Fruit fly (Drosophila melanogaster) whole organism, embryonic: Measurements from ENCODE around the gene Lst8.
A peak's percentile ranks its signal among the peaks of the same experiment; 100 is the strongest.

Experiments used
- Bdp1 ChIP-seq: fragments of 200-800 bp; sonication (Bioruptor generic); optimal IDR thresholded peaks from 3 replicates; lab custom pipeline; 2016; ENCODE audit warnings: missing biosample characterization, missing genetic modification characterization
- Blimp-1 ChIP-seq: fragments of 200-800 bp; sonication (Bioruptor generic); optimal IDR thresholded peaks from 3 replicates; lab custom pipeline; 2018; ENCODE audit warnings: missing biosample characterization, missing genetic modification characterization, mild to moderate bottlenecking, moderate library complexity, missing genetic modification reagents
- CG12236 ChIP-seq: fragments of 200-800 bp; sonication (Bioruptor generic); optimal IDR thresholded peaks from 2 replicates; lab custom pipeline; 2016; ENCODE audit warnings: missing biosample characterization, missing genetic modification characterization
- CG13287 ChIP-seq: fragments of 200-800 bp; sonication (Bioruptor generic); IDR thresholded peaks from 2 replicates; pipeline ENCODE4 v1.3.6; 2022; ENCODE audit warnings: missing biosample characterization, missing genetic modification characterization; ENCODE audit not compliant: partially characterized antibody
- CG13624 ChIP-seq: fragments of 200-800 bp; sonication (Bioruptor generic); optimal IDR thresholded peaks from 2 replicates; lab custom pipeline; 2016; ENCODE audit warnings: missing biosample characterization, missing genetic modification characterization
- CG1602 ChIP-seq: fragments of 200-800 bp; sonication (Bioruptor generic); optimal IDR thresholded peaks from 3 replicates; lab custom pipeline; 2016; ENCODE audit warnings: missing biosample characterization, missing genetic modification characterization
- CG17612 ChIP-seq: fragments of 200-800 bp; sonication (Bioruptor generic); IDR thresholded peaks from 2 replicates; pipeline ENCODE4 v1.3.6; 2022; ENCODE audit warnings: missing biosample characterization, missing genetic modification characterization
- CG31388 ChIP-seq: fragments of 200-800 bp; sonication (Bioruptor generic); optimal IDR thresholded peaks from 2 replicates; lab custom pipeline; 2016; ENCODE audit warnings: missing biosample characterization, missing genetic modification characterization
- CG32767 ChIP-seq: fragments of 200-800 bp; sonication (Bioruptor generic); IDR thresholded peaks from 2 replicates; pipeline ENCODE4 v1.3.6; 2022; ENCODE audit warnings: missing biosample characterization, missing genetic modification characterization
- CG3726 ChIP-seq: fragments of 200-800 bp; sonication (Bioruptor generic); IDR thresholded peaks from 3 replicates; pipeline ENCODE4, ENCODE4 v1.3.6; 2022; ENCODE audit warnings: missing biosample characterization, missing genetic modification characterization
- CG3847 ChIP-seq: fragments of 200-800 bp; sonication (Bioruptor generic); IDR thresholded peaks from 2 replicates; pipeline ENCODE4 v1.3.6; 2022; ENCODE audit warnings: missing biosample characterization, missing genetic modification characterization
- CG42726 ChIP-seq: fragments of 200-800 bp; sonication (Bioruptor generic); IDR thresholded peaks from 2 replicates; pipeline ENCODE4 v1.3.6; 2022; ENCODE audit warnings: missing biosample characterization, missing genetic modification characterization; ENCODE audit not compliant: partially characterized antibody
- CG4360 ChIP-seq: fragments of 200-800 bp; sonication (Bioruptor generic); IDR thresholded peaks from 2 replicates; pipeline ENCODE4 v1.3.6; 2022; ENCODE audit warnings: missing biosample characterization, missing genetic modification characterization
- CG4820 ChIP-seq: fragments of 200-800 bp; sonication (Bioruptor generic); optimal IDR thresholded peaks from 3 replicates; lab custom pipeline; 2016; ENCODE audit warnings: missing biosample characterization, missing genetic modification characterization
- CG6791 ChIP-seq: fragments of 200-800 bp; sonication (Bioruptor generic); IDR thresholded peaks from 3 replicates; pipeline ENCODE4 v1.3.6; 2022; ENCODE audit warnings: missing biosample characterization, missing genetic modification characterization; ENCODE audit not compliant: partially characterized antibody
- CG7839 ChIP-seq: fragments of 200-800 bp; sonication (Bioruptor generic); optimal IDR thresholded peaks from 3 replicates; lab custom pipeline; 2018; ENCODE audit warnings: missing biosample characterization, mild to moderate bottlenecking, missing genetic modification characterization, moderate library complexity
- CG8089 ChIP-seq: fragments of 200-800 bp; sonication (Bioruptor generic); optimal IDR thresholded peaks from 3 replicates; lab custom pipeline; 2016; ENCODE audit warnings: missing biosample characterization, missing genetic modification characterization
- CG8281 ChIP-seq: fragments of 200-800 bp; sonication (Bioruptor generic); optimal IDR thresholded peaks from 2 replicates; lab custom pipeline; 2018; ENCODE audit warnings: missing biosample characterization, mild to moderate bottlenecking, missing genetic modification characterization, moderate library complexity
- Camta ChIP-seq: fragments of 200-800 bp; sonication (Bioruptor generic); optimal IDR thresholded peaks from 2 replicates; lab custom pipeline; 2016; ENCODE audit warnings: missing biosample characterization, missing genetic modification characterization
- Dek ChIP-seq: fragments of 200-800 bp; sonication (Bioruptor generic); optimal IDR thresholded peaks from 3 replicates; lab custom pipeline; 2019; ENCODE audit warnings: missing biosample characterization, mild to moderate bottlenecking, missing genetic modification characterization, moderate library complexity
- Fer2 ChIP-seq: fragments of 200-800 bp; sonication (Bioruptor generic); optimal IDR thresholded peaks from 2 replicates; lab custom pipeline; 2018; ENCODE audit warnings: missing biosample characterization, mild to moderate bottlenecking, missing genetic modification characterization, moderate library complexity
- Lpt ChIP-seq: fragments of >200 bp; optimal IDR thresholded peaks from 2 replicates; lab custom pipeline; 2018; ENCODE audit warnings: missing biosample characterization, missing genetic modification characterization
- MBD-R2 ChIP-seq: fragments of 200-800 bp; sonication (Bioruptor generic); IDR thresholded peaks from 2 replicates; pipeline ENCODE4 v1.3.6; 2022; ENCODE audit warnings: missing biosample characterization, missing genetic modification characterization
- MESR4 ChIP-seq: fragments of 200-800 bp; sonication (Bioruptor generic); optimal IDR thresholded peaks from 2 replicates; lab custom pipeline; 2018; ENCODE audit warnings: missing biosample characterization, mild to moderate bottlenecking, missing genetic modification characterization, moderate library complexity
- Myb ChIP-seq: fragments of 200-800 bp; sonication (Bioruptor generic); optimal IDR thresholded peaks from 2 replicates; lab custom pipeline; 2016; ENCODE audit warnings: missing biosample characterization, missing genetic modification characterization
- NFAT ChIP-seq: fragments of 200-800 bp; sonication (Bioruptor generic); IDR thresholded peaks from 2 replicates; pipeline ENCODE4 v1.3.6; 2022; ENCODE audit warnings: missing biosample characterization, missing genetic modification characterization
- Poxn ChIP-seq: fragments of 200-800 bp; sonication (Bioruptor generic); IDR thresholded peaks from 2 replicates; pipeline ENCODE4 v1.3.6; 2022; ENCODE audit warnings: missing biosample characterization, missing genetic modification characterization
- Six4 ChIP-seq: fragments of 200-800 bp; sonication (Bioruptor generic); optimal IDR thresholded peaks from 2 replicates; lab custom pipeline; 2016; ENCODE audit warnings: missing biosample characterization, missing genetic modification characterization
- Stat92E ChIP-seq, 3 experiments: fragments of >200 bp in 2 of 3; fragments of 200-800 bp in 1 of 3; sonication (Bioruptor generic) in 1 of 3; optimal IDR thresholded peaks; 2 replicates each; lab custom pipeline; 2017 to 2019; ENCODE audit warnings: missing biosample characterization in 3 of 3, missing genetic modification characterization in 3 of 3, mild to moderate bottlenecking in 1 of 3, moderate library complexity in 1 of 3
- Vsx1 ChIP-seq: fragments of 200-800 bp; sonication (Bioruptor generic); optimal IDR thresholded peaks from 2 replicates; lab custom pipeline; 2017; ENCODE audit warnings: missing biosample characterization, mild to moderate bottlenecking, missing genetic modification characterization, missing genetic modification reagents
- abd-A ChIP-seq: fragments of 200-800 bp; sonication (Bioruptor generic); optimal IDR thresholded peaks from 3 replicates; lab custom pipeline; 2019; ENCODE audit warnings: missing biosample characterization, mild to moderate bottlenecking, missing genetic modification characterization, moderate library complexity
- bcd ChIP-seq: fragments of 200-800 bp; sonication (Bioruptor generic); optimal IDR thresholded peaks from 2 replicates; lab custom pipeline; 2017; ENCODE audit warnings: missing biosample characterization, mild to moderate bottlenecking, missing genetic modification characterization
- dan ChIP-seq: fragments of 200-800 bp; sonication (Bioruptor generic); IDR thresholded peaks from 2 replicates; pipeline ENCODE4 v1.3.6; 2022; ENCODE audit warnings: missing biosample characterization, missing genetic modification characterization
- dysf ChIP-seq: fragments of 200-800 bp; sonication (Bioruptor generic); IDR thresholded peaks from 3 replicates; pipeline ENCODE4 v1.3.6; 2022; ENCODE audit warnings: missing biosample characterization, missing genetic modification characterization
- exex ChIP-seq: fragments of 200-800 bp; sonication (Bioruptor generic); optimal IDR thresholded peaks from 4 replicates; lab custom pipeline; 2018; ENCODE audit warnings: missing biosample characterization, mild to moderate bottlenecking, missing genetic modification characterization, moderate library complexity
- ftz-f1 ChIP-seq: fragments of 200-800 bp; sonication (Bioruptor generic); optimal IDR thresholded peaks from 2 replicates; lab custom pipeline; 2016; ENCODE audit warnings: missing biosample characterization, missing genetic modification characterization
- gce ChIP-seq: fragments of 200-800 bp; sonication (Bioruptor generic); IDR thresholded peaks from 3 replicates; pipeline ENCODE4 v1.3.6; 2022; ENCODE audit warnings: missing biosample characterization, missing genetic modification characterization
- gro ChIP-seq: fragments of 200-800 bp; sonication (Bioruptor generic); optimal IDR thresholded peaks from 2 replicates; lab custom pipeline; 2016; ENCODE audit warnings: missing biosample characterization, missing genetic modification characterization
- gsb ChIP-seq: fragments of 200-800 bp; sonication (Bioruptor generic); IDR thresholded peaks from 2 replicates; pipeline ENCODE4 v1.3.6; 2022; ENCODE audit warnings: missing biosample characterization, missing genetic modification characterization
- gt ChIP-seq: fragments of 200-800 bp; sonication (Bioruptor generic); IDR thresholded peaks from 2 replicates; pipeline ENCODE4 v1.3.6; 2022; ENCODE audit warnings: missing biosample characterization, missing genetic modification characterization
- kay ChIP-seq: fragments of 200-800 bp; sonication (Bioruptor generic); optimal IDR thresholded peaks from 2 replicates; lab custom pipeline; 2016; ENCODE audit warnings: missing biosample characterization, missing genetic modification characterization
- kni ChIP-seq: fragments of 200-800 bp; sonication (Bioruptor generic); optimal IDR thresholded peaks from 3 replicates; lab custom pipeline; 2017; ENCODE audit warnings: mild to moderate bottlenecking, missing biosample characterization, missing genetic modification reagents, missing genetic modification characterization
- lab ChIP-seq: fragments of 200-800 bp; sonication (Bioruptor generic); optimal IDR thresholded peaks from 3 replicates; lab custom pipeline; 2017; ENCODE audit warnings: missing biosample characterization, missing genetic modification characterization, mild to moderate bottlenecking, moderate library complexity, missing genetic modification reagents
- lmd ChIP-seq: fragments of 200-800 bp; sonication (Bioruptor generic); IDR thresholded peaks from 2 replicates; pipeline ENCODE4 v1.3.6; 2022; ENCODE audit warnings: missing biosample characterization, missing genetic modification characterization
- oc ChIP-seq: fragments of 200-800 bp; sonication (Bioruptor generic); optimal IDR thresholded peaks from 2 replicates; lab custom pipeline; 2018; ENCODE audit warnings: missing biosample characterization, mild to moderate bottlenecking, missing genetic modification characterization, moderate library complexity
- row ChIP-seq: fragments of 200-800 bp; sonication (Bioruptor generic); IDR thresholded peaks from 3 replicates; pipeline ENCODE4 v1.3.6; 2022; ENCODE audit warnings: missing biosample characterization, missing genetic modification characterization
- sd ChIP-seq: fragments of 200-800 bp; sonication (Bioruptor generic); optimal IDR thresholded peaks from 3 replicates; lab custom pipeline; 2018; ENCODE audit warnings: missing biosample characterization, mild to moderate bottlenecking, missing genetic modification characterization, moderate library complexity
- shn ChIP-seq: fragments of 200-800 bp; sonication (Bioruptor generic); optimal IDR thresholded peaks from 3 replicates; lab custom pipeline; 2016; ENCODE audit warnings: missing biosample characterization, missing genetic modification characterization
- trh ChIP-seq: fragments of 200-800 bp; sonication (Bioruptor generic); optimal IDR thresholded peaks from 2 replicates; lab custom pipeline; 2016; ENCODE audit warnings: missing biosample characterization, missing genetic modification characterization
- tx ChIP-seq: fragments of 200-800 bp; sonication (Bioruptor generic); optimal IDR thresholded peaks from 2 replicates; lab custom pipeline; 2016; ENCODE audit warnings: missing biosample characterization, missing genetic modification characterization
- zen2 ChIP-seq: fragments of 200-800 bp; sonication (Bioruptor generic); IDR thresholded peaks from 3 replicates; pipeline ENCODE4 v1.3.6; 2022; ENCODE audit warnings: missing biosample characterization, missing genetic modification characterization; ENCODE audit not compliant: partially characterized antibody

The Lst8 gene

DNA sequence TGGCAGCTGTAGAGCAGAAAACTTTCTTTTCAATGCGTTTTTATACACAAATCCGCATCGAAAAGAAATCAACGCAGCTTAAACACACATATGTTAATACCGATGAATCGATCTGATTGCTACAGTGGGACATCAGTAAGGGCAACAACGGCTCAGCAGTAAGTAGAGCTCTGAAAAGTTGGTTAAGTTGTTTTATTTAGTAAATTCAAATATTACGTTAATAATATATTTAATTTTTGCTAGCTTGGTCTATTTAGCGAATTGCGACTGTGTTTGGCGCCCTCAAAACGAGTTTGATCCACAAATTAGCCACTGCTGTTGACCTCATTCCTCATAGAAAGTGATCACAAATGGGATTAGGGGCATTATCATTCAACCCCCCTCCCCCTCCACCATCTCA, 46.2 kb upstream of the Lst8 start (continued):
- TF ChIP-seq exex (tag; lab: Kevin White, UChicago), result no peak
- peak; percentile 60 for TF ChIP-seq kni (GFP tag; lab: Kevin White, UChicago)
- TF ChIP-seq Bdp1, result no peak
- no peak; the same call in 1 of the 2 replicates for TF ChIP-seq CG17612
- no peak for TF ChIP-seq Lpt (GFP tag; lab: Kevin White, UChicago)
- TF ChIP-seq CG8089, result no peak
- peak; percentile 24 for TF ChIP-seq CG4820 (GFP tag; lab: Kevin White, UChicago)
- peak; percentile 14; the same call in 1 of the 2 replicates for TF ChIP-seq CG4360
- no peak for TF ChIP-seq CG31388 (GFP tag; lab: Kevin White, UChicago)
- peak; percentile 61; the same call in 2 of the 3 replicates for TF ChIP-seq dysf (GFP tag; lab: Robert Waterston, UW)
- no peak for TF ChIP-seq Myb (GFP tag; lab: Kevin White, UChicago)
- peak; percentile 62 for TF ChIP-seq row (GFP tag; lab: Robert Waterston, UW)
- TF ChIP-seq Camta (GFP tag; lab: Kevin White, UChicago), result no peak
- TF ChIP-seq CG13624 (GFP tag; lab: Kevin White, UChicago), result no peak
- TF ChIP-seq gro (GFP tag; lab: Kevin White, UChicago), result no peak
- peak; percentile 1 for TF ChIP-seq Fer2
- no peak for TF ChIP-seq Stat92E (GFP tag; optimal IDR thresholded peaks at IDR 0.05; lab: Kevin White, UChicago)
- no peak for TF ChIP-seq dan (GFP tag; lab: Robert Waterston, UW)
- peak; percentile 48 for TF ChIP-seq Dek (tag; lab: Kevin White, UChicago)
- TF ChIP-seq trh (GFP tag; lab: Kevin White, UChicago), result no peak
- no peak for TF ChIP-seq sd (tag; lab: Kevin White, UChicago)
- no peak for TF ChIP-seq tx
- TF ChIP-seq lmd (GFP tag; lab: Robert Waterston, UW), result peak; percentile 52
- peak; percentile 56; the same call in 1 of the 3 replicates for TF ChIP-seq gce (GFP tag; lab: Robert Waterston, UW)
- no peak for TF ChIP-seq gsb (GFP tag; lab: Robert Waterston, UW)
- no peak for TF ChIP-seq MESR4 (GFP tag; lab: Kevin White, UChicago)
- no peak for TF ChIP-seq MBD-R2 (GFP tag; lab: Robert Waterston, UW)
- TF ChIP-seq Six4 (GFP tag; lab: Kevin White, UChicago), result peak; percentile 39
- peak; percentile 45 for TF ChIP-seq abd-A
- peak; percentile 64 for TF ChIP-seq CG7839 (tag; lab: Kevin White, UChicago)
- TF ChIP-seq Poxn (GFP tag; lab: Robert Waterston, UW), result no peak
- no peak for TF ChIP-seq CG13287
- TF ChIP-seq CG1602, result no peak
- TF ChIP-seq CG42726 (GFP tag; lab: Robert Waterston, UW), result no peak
- no peak for TF ChIP-seq ftz-f1 (GFP tag; lab: Kevin White, UChicago)
- TF ChIP-seq CG32767 (GFP tag; lab: Robert Waterston, UW), result 0 out of 2 replicates have a peak, but pooled peaks have one; percentile 13
- peak; percentile 23; the same call in 1 of the 2 replicates for TF ChIP-seq CG3847 (GFP tag; lab: Robert Waterston, UW)
- peak; percentile 81 for TF ChIP-seq Vsx1
- TF ChIP-seq lab (GFP tag; lab: Kevin White, UChicago), result peak; percentile 66
- no peak for TF ChIP-seq kay (GFP tag; lab: Kevin White, UChicago)
- TF ChIP-seq CG6791, result no peak
- TF ChIP-seq CG8281 (tag; lab: Kevin White, UChicago), result peak; percentile 24
- 0 out of 2 replicates have a peak, but pooled peaks have one; percentile 11 for TF ChIP-seq gt (GFP tag; lab: Robert Waterston, UW)
- peak; percentile 92 for TF ChIP-seq oc
- no peak for TF ChIP-seq CG12236
- TF ChIP-seq Blimp-1 (GFP tag; lab: Kevin White, UChicago), result peak; percentile 82
- no peak for TF ChIP-seq shn (GFP tag; lab: Kevin White, UChicago)
- peak; percentile 57 for TF ChIP-seq bcd (GFP tag; lab: Kevin White, UChicago)
- no peak for TF ChIP-seq NFAT (GFP tag; lab: Robert Waterston, UW)
- TF ChIP-seq CG3726 (GFP tag; lab: Robert Waterston, UW), result 0 out of 3 replicates have a peak, but pooled peaks have one; percentile 13
- no peak for TF ChIP-seq zen2 (GFP tag; lab: Robert Waterston, UW)
